Fruit fly (Drosophila melanogaster): Measurements from ENCODE around the gene CG6184.

Gene CG6184

DNA sequence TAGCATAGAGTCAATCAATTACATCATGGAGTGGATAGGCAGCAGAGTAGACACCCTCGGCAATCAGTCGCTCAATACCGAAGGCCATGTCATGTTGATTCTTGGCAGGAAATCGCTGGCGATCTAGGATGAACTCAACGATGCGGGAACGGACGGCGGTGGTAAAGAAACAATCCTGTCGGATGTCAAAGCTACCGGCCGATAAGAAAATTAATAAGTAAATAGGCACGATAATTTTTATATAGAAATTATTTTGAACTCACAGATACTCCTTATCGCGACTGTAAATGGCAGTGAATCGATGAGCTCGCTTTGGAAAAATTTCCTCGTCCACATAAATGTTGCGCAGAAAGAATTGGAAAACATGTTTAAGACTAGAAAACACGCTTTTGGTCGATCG is 19.7 kb downstream of the CG6184 start:
- TF ChIP-seq Hr96 (GFP tag; optimal IDR thresholded peaks at IDR 0.05) (no peak), toe (GFP tag; optimal IDR thresholded peaks at IDR 0.05) (no peak), pad (GFP tag; optimal IDR thresholded peaks at IDR 0.05) (no peak), Mnt (GFP tag; optimal IDR thresholded peaks at IDR 0.05) (no peak), CG33017 (tag; optimal IDR thresholded peaks at IDR 0.05) (no peak), CG12768 (GFP tag; optimal IDR thresholded peaks at IDR 0.05) (no peak), CG11617 (GFP tag; optimal IDR thresholded peaks at IDR 0.05) (no peak), cnc (optimal IDR thresholded peaks at IDR 0.05) (no peak), CG7101 (tag; optimal IDR thresholded peaks at IDR 0.05) (no peak), ovo (GFP tag; optimal IDR thresholded peaks at IDR 0.05) (no peak), CG5204 (GFP tag; optimal IDR thresholded peaks at IDR 0.05) (no peak)

DNA sequence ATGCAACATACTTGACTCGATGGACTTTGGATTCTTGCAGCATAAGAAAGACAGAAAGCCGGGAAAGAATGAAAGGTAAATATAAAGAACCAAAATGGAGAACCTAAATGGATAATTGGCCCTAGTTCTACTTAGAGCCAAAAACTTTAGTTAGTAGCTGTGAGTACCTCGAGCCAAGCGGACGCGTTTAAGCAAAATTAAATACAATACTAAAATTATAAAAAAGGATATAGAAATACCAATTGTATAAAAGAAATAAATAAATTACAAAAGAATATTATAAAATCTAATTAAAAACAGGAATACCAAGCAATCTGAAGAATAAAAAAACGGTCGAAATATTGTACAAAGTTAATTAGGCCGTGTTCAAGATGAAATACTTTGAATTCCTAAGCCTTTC is 23.0 kb downstream of the CG6184 start, which contains the start of gene CG34138:
Gene CG34138 (plus strand): TSS at position 301 of the 400 bp plus-strand sequence.
- no peak for TF ChIP-seq toe (GFP tag; optimal IDR thresholded peaks at IDR 0.05)
- no peak for TF ChIP-seq kay (GFP tag; ENCODE audit: borderline replicate concordance)
- no peak for TF ChIP-seq CG14711 (tag; optimal IDR thresholded peaks at IDR 0.05)
- no peak for TF ChIP-seq CG33017 (tag; optimal IDR thresholded peaks at IDR 0.05)
- TF ChIP-seq cnc (optimal IDR thresholded peaks at IDR 0.05), result no peak
- no peak for TF ChIP-seq cic (GFP tag; optimal IDR thresholded peaks at IDR 0.05)
- no peak for TF ChIP-seq Clk (GFP tag; optimal IDR thresholded peaks at IDR 0.05)
- no peak for TF ChIP-seq pad (GFP tag; optimal IDR thresholded peaks at IDR 0.05)
- no peak for TF ChIP-seq Mnt (GFP tag; optimal IDR thresholded peaks at IDR 0.05)
- no peak for TF ChIP-seq bab1 (GFP tag; optimal IDR thresholded peaks at IDR 0.05)

DNA sequence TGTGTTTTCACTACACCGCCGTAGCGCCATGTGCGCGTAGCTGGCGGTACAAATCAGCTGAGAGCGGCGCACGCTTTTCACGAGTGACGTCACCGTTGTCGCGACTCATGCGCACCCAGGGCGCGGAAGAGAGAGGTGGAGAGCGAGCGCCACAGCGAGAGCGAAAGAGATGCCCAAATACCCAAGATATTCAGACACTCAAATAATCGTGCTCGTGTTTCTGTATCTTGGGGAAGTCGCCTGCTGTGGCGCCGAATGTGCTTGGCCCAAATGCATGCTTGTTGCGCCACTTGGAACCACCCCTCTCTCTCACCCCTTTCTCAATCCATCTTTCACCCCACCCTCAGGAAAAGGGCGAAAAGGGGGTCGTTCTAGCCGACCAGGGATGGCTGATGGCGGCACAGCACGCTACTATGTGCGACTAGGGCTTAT is 25.0 kb downstream of the CG6184 start, which contains the start of gene CG6231:
Gene CG6231 (minus strand): TSS at position 34 of the 432 bp plus-strand sequence.
- TF ChIP-seq Mnt (GFP tag; optimal IDR thresholded peaks at IDR 0.05) (peak; percentile 76), cic (GFP tag; optimal IDR thresholded peaks at IDR 0.05) (no peak), CG11617 (GFP tag; optimal IDR thresholded peaks at IDR 0.05) (no peak), Hr96 (GFP tag; optimal IDR thresholded peaks at IDR 0.05) (no peak), CG33017 (tag; optimal IDR thresholded peaks at IDR 0.05) (no peak), cnc (optimal IDR thresholded peaks at IDR 0.05) (no peak), Crg-1 (GFP tag; optimal IDR thresholded peaks at IDR 0.05) (no peak), CG5204 (GFP tag; optimal IDR thresholded peaks at IDR 0.05) (no peak)

- TF ChIP-seq Mnt (GFP tag; optimal IDR thresholded peaks at IDR 0.05) (no peak), CG7101 (tag; optimal IDR thresholded peaks at IDR 0.05) (no peak), CG5204 (GFP tag; optimal IDR thresholded peaks at IDR 0.05) (no peak), Crg-1 (GFP tag; optimal IDR thresholded peaks at IDR 0.05) (no peak), CG1620 (GFP tag; optimal IDR thresholded peaks at IDR 0.05) (no peak), bab1 (GFP tag; optimal IDR thresholded peaks at IDR 0.05) (no peak), ovo (GFP tag; optimal IDR thresholded peaks at IDR 0.05) (no peak), kay (GFP tag; ENCODE audit: borderline replicate concordance) (peak; percentile 23), pad (GFP tag; optimal IDR thresholded peaks at IDR 0.05) (peak; percentile 7), CG11617 (GFP tag; optimal IDR thresholded peaks at IDR 0.05) (no peak), toe (GFP tag; optimal IDR thresholded peaks at IDR 0.05) (no peak), cic (GFP tag; optimal IDR thresholded peaks at IDR 0.05) (no peak), Clk (GFP tag; optimal IDR thresholded peaks at IDR 0.05) (no peak), CG33017 (tag; optimal IDR thresholded peaks at IDR 0.05) (no peak), Hr96 (GFP tag; optimal IDR thresholded peaks at IDR 0.05) (no peak), cnc (optimal IDR thresholded peaks at IDR 0.05) (no peak), CG7045 (GFP tag; optimal IDR thresholded peaks at IDR 0.05) (peak; percentile 37), tj (GFP tag; optimal IDR thresholded peaks at IDR 0.05) (no peak), CG12768 (GFP tag; optimal IDR thresholded peaks at IDR 0.05) (no peak), CG14711 (tag; optimal IDR thresholded peaks at IDR 0.05) (no peak)
Measured at dm6 chr3R:19627792-19628522, 29.7 kb downstream of the CG6184 start.

DNA sequence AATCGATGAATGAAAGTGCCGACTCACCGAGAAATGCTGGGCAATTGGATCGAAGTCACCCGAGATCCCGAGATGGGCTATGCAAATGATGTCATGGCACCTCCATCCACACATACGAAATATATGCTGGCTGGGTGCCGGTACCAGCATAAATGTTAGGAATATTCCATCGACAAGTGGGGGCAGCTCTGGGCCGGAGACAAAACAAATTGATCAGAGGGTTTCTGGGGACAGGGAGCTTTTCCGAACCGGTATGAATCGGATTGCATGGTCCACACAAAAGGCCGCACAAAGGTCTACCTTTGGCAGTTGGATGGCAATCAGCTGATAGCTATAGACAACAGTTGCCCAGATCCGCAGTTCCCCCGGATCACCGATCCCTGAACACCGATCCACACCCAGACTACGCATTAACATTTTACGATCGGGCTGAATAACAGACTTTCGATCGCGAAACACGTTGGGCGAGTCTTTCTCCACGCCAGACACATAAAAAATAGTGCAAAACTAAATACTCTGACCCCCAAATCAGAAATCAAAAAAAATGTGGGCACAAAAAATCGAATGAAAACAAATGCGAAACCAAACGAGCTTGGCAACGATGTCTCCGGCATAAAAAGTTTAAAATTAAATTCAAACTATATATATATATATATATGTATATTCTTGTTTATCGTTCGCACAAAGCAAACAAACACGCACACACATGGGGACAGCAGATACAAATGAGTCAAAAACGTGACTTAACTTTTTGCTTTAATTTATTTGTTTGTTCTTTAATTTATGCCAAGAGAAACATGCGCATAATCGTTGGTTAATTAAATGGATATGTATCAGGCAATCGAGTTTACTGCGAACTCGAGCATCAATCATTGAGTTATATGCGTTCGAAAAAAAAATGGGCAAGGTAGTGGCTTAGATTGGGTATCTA is 32.1 kb downstream of the CG6184 start:
- TF ChIP-seq pad (GFP tag; optimal IDR thresholded peaks at IDR 0.05) (no peak), Crg-1 (GFP tag; optimal IDR thresholded peaks at IDR 0.05) (no peak), CG12768 (GFP tag; optimal IDR thresholded peaks at IDR 0.05) (no peak), Mnt (GFP tag; optimal IDR thresholded peaks at IDR 0.05) (no peak), CG7101 (tag; optimal IDR thresholded peaks at IDR 0.05) (no peak), toe (GFP tag; optimal IDR thresholded peaks at IDR 0.05) (no peak), Hr96 (GFP tag; optimal IDR thresholded peaks at IDR 0.05) (no peak), ovo (GFP tag; optimal IDR thresholded peaks at IDR 0.05) (no peak), bab1 (GFP tag; optimal IDR thresholded peaks at IDR 0.05) (no peak), cic (GFP tag; optimal IDR thresholded peaks at IDR 0.05) (no peak), CG33017 (tag; optimal IDR thresholded peaks at IDR 0.05) (no peak), CG5204 (GFP tag; optimal IDR thresholded peaks at IDR 0.05) (no peak), CG7045 (GFP tag; optimal IDR thresholded peaks at IDR 0.05) (no peak), kay (GFP tag; ENCODE audit: borderline replicate concordance) (no peak), tj (GFP tag; optimal IDR thresholded peaks at IDR 0.05) (no peak), CG1620 (GFP tag; optimal IDR thresholded peaks at IDR 0.05) (no peak), cnc (optimal IDR thresholded peaks at IDR 0.05) (no peak)

Data from whole organism, adult.